Worm (Caenorhabditis elegans) whole organism, mixed stage, embryonic: ENCODE measurements around the gene msp-45.

Source experiments
- M03D4.4 ChIP-seq: sonication (generic microtip); optimal IDR thresholded peaks from 2 replicates; lab custom pipeline; 2017; ENCODE audit warnings: mild to moderate bottlenecking, missing genetic modification characterization, missing compliant biosample characterization
- bed-3 ChIP-seq: fragments of 200-800 bp; sonication (Bioruptor generic); optimal IDR thresholded peaks from 3 replicates; lab custom pipeline; 2018; ENCODE audit warnings: mild to moderate bottlenecking, missing genetic modification characterization, moderate library complexity, missing compliant biosample characterization
- blmp-1 ChIP-seq: fragments of 150-350 bp; optimal IDR thresholded peaks from 2 replicates; lab custom pipeline; 2014; ENCODE audit warnings: missing biosample characterization, missing genetic modification characterization
- ceh-39 ChIP-seq: fragments of 150-350 bp; optimal IDR thresholded peaks from 2 replicates; lab custom pipeline; 2014; ENCODE audit warnings: missing biosample characterization, missing genetic modification characterization
- ceh-43 ChIP-seq: fragments of 200-800 bp; sonication (Bioruptor generic); optimal IDR thresholded peaks from 2 replicates; lab custom pipeline; 2018; ENCODE audit warnings: mild to moderate bottlenecking, missing genetic modification characterization, moderate library complexity, missing compliant biosample characterization
- ces-1 ChIP-seq: fragments of 150-350 bp; optimal IDR thresholded peaks from 2 replicates; lab custom pipeline; 2014; ENCODE audit warnings: missing biosample characterization, missing genetic modification reagents, missing genetic modification characterization
- cnd-1 ChIP-seq: fragments of 200-800 bp; sonication (Bioruptor generic); optimal IDR thresholded peaks from 2 replicates; lab custom pipeline; 2018; ENCODE audit warnings: mild to moderate bottlenecking, missing genetic modification characterization, missing compliant biosample characterization
- drap-1 ChIP-seq: fragments of 200-800 bp; sonication (Bioruptor generic); optimal IDR thresholded peaks from 3 replicates; lab custom pipeline; 2018; ENCODE audit warnings: mild to moderate bottlenecking, missing genetic modification characterization, missing compliant biosample characterization
- elt-1 ChIP-seq: sonication (generic microtip); optimal IDR thresholded peaks from 2 replicates; lab custom pipeline; 2017; ENCODE audit warnings: missing genetic modification characterization, mild to moderate bottlenecking, missing compliant biosample characterization, antibody characterized with exemption, moderate library complexity, borderline replicate concordance; ENCODE audit not compliant: insufficient read depth
- elt-3 ChIP-seq: fragments of 150-350 bp; optimal IDR thresholded peaks from 2 replicates; lab custom pipeline; 2014; ENCODE audit warnings: missing biosample characterization, missing genetic modification characterization
- flh-1 ChIP-seq: fragments of 200-800 bp; sonication (Bioruptor generic); optimal IDR thresholded peaks from 2 replicates; lab custom pipeline; 2018; ENCODE audit warnings: mild to moderate bottlenecking, missing genetic modification characterization, moderate library complexity, missing compliant biosample characterization
- ham-2 ChIP-seq: fragments of 200-800 bp; sonication (Bioruptor generic); optimal IDR thresholded peaks from 2 replicates; lab custom pipeline; 2018; ENCODE audit warnings: mild to moderate bottlenecking, missing genetic modification characterization, missing compliant biosample characterization
- hlh-1 ChIP-seq: fragments of 150-350 bp; optimal IDR thresholded peaks from 2 replicates; lab custom pipeline; 2014; ENCODE audit warnings: missing biosample characterization, missing genetic modification reagents, missing genetic modification characterization
- lin-32 ChIP-seq: fragments of 200-800 bp; sonication (Bioruptor generic); optimal IDR thresholded peaks from 2 replicates; lab custom pipeline; 2018; ENCODE audit warnings: mild to moderate bottlenecking, missing genetic modification characterization, missing compliant biosample characterization
- lsy-2 ChIP-seq: fragments of 150-350 bp; optimal IDR thresholded peaks from 2 replicates; lab custom pipeline; 2014; ENCODE audit warnings: missing biosample characterization, missing genetic modification characterization
- mab-5 ChIP-seq: fragments of 150-350 bp; optimal IDR thresholded peaks from 2 replicates; lab custom pipeline; 2014; ENCODE audit warnings: missing biosample characterization, missing genetic modification characterization
- mep-1 ChIP-seq: fragments of 150-350 bp; optimal IDR thresholded peaks from 2 replicates; lab custom pipeline; 2017; ENCODE audit warnings: missing biosample characterization, missing genetic modification reagents, missing genetic modification characterization, inconsistent platforms
- mls-2 ChIP-seq: sonication (generic microtip); optimal IDR thresholded peaks from 2 replicates; lab custom pipeline; 2016; ENCODE audit warnings: mild to moderate bottlenecking, missing genetic modification characterization, moderate library complexity, missing compliant biosample characterization
- nhr-12 ChIP-seq: fragments of 150-350 bp; optimal IDR thresholded peaks from 2 replicates; lab custom pipeline; 2014; ENCODE audit warnings: missing biosample characterization, missing genetic modification characterization
- nhr-2 ChIP-seq: fragments of 150-350 bp; optimal IDR thresholded peaks from 2 replicates; lab custom pipeline; 2014; ENCODE audit warnings: missing biosample characterization, missing genetic modification characterization
- pha-4 ChIP-seq: fragments of 150-350 bp; optimal IDR thresholded peaks from 2 replicates; lab custom pipeline; 2018; ENCODE audit warnings: missing biosample characterization, missing genetic modification reagents, missing genetic modification characterization
- sem-2 ChIP-seq: fragments of 200-800 bp; sonication (Bioruptor generic); optimal IDR thresholded peaks from 2 replicates; lab custom pipeline; 2018; ENCODE audit warnings: mild to moderate bottlenecking, missing genetic modification characterization, missing compliant biosample characterization
- sptf-1 ChIP-seq: sonication (generic microtip); optimal IDR thresholded peaks from 2 replicates; lab custom pipeline; 2017; ENCODE audit warnings: mild to moderate bottlenecking, missing genetic modification characterization, moderate library complexity, missing compliant biosample characterization
- tbx-8 ChIP-seq: fragments of 200-800 bp; sonication (Bioruptor generic); optimal IDR thresholded peaks from 2 replicates; lab custom pipeline; 2018; ENCODE audit warnings: mild to moderate bottlenecking, missing genetic modification characterization, moderate library complexity, missing compliant biosample characterization
- unc-120 ChIP-seq: sonication (generic microtip); optimal IDR thresholded peaks from 2 replicates; lab custom pipeline; 2017; ENCODE audit warnings: missing genetic modification characterization, missing compliant biosample characterization; ENCODE audit not compliant: poor library complexity, severe bottlenecking
- unc-39 ChIP-seq: fragments of 150-350 bp; optimal IDR thresholded peaks from 2 replicates; lab custom pipeline; 2014; ENCODE audit warnings: missing biosample characterization, missing genetic modification characterization
- unc-62 ChIP-seq: fragments of 150-350 bp; optimal IDR thresholded peaks from 2 replicates; lab custom pipeline; 2014; ENCODE audit warnings: missing biosample characterization, missing genetic modification reagents, missing genetic modification characterization
- zip-8 ChIP-seq: fragments of 150-350 bp; optimal IDR thresholded peaks from 2 replicates; lab custom pipeline; 2014; ENCODE audit warnings: missing biosample characterization, missing genetic modification characterization
- ztf-11 ChIP-seq: fragments of 150-350 bp; optimal IDR thresholded peaks from 2 replicates; lab custom pipeline; 2014; ENCODE audit warnings: missing biosample characterization, missing genetic modification characterization

Gene msp-45

DNA sequence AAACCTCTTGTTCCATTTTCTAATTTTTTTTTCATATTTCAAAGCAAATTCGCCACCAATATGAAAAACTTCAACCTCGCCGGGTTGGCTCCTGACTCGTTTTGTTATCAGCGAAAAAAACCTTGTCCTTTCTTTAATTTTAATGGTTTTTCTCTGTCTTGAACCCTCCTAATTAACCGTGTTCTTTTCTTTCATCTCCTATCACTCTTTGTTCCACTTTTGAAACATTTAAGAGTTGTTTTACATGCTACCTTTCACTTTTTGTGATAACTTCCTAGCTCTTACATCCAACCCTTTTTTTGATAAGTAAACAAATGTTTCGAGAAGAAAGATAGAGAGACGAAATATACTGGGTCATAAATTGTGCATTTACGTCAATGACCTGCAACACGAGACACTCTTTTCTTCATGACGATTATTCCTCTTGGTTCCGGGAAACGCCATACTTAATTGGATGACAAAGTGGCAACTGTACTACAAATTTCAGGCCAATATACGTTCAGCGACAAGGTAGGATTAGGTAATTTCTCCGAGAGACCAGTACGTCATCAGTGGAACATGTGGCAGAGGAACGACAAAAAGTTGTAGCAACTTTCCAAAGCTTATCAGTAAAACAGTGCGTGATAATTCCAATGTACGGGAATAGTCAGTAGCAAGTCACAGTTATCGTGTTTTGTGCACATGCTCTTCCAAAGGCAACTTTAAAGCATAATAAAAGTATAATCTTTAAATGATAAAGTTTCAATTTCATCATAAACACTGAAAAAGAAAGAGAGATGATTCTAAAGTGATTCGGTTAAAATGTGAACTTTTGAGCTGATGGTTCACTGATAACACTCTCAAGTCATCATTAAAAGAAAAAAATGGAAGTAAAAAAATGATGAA lies 28.0 kb upstream of the msp-45 start:
- TF ChIP-seq nhr-12 (tag; lab: Kevin White, UChicago) (no peak), ces-1 (GFP tag; lab: Kevin White, UChicago) (no peak), elt-1 (tag; lab: Kevin White, UChicago) (no peak), M03D4.4 (tag; lab: Kevin White, UChicago) (no peak), mep-1 (tag; lab: Kevin White, UChicago) (no peak), lsy-2 (tag; lab: Kevin White, UChicago) (no peak), bed-3 (GFP tag; lab: Kevin White, UChicago) (no peak), tbx-8 (GFP tag; lab: Kevin White, UChicago) (no peak), unc-39 (tag; lab: Kevin White, UChicago) (no peak)

DNA sequence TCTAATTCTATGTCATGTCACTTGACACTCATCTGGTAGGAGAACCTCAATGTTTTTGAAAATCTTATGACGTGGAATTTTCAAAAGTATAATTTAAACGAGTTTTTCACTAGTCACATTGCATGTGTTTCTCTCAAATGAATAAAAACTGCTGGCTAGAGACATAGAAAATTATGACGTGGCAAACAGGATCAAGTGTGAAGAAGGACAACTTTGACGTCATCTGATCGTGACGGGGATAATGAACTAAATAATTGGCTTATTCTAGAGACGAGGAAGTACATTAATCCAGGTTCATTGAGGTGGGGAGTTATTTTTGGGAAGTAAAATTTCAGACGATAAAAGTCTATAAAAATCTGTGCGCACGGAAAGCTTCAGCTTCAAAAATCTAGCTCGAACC lies 26.3 kb upstream of the msp-45 start:
- TF ChIP-seq unc-62 (GFP tag; lab: Kevin White, UChicago) (no peak), unc-39 (tag; lab: Kevin White, UChicago) (no peak), pha-4 (no peak), ztf-11 (no peak), nhr-2 (tag; lab: Kevin White, UChicago) (no peak), tbx-8 (GFP tag; lab: Kevin White, UChicago) (no peak), unc-120 (tag; lab: Kevin White, UChicago) (no peak), mab-5 (no peak), bed-3 (GFP tag; lab: Kevin White, UChicago) (no peak), mep-1 (tag; lab: Kevin White, UChicago) (no peak), drap-1 (GFP tag; lab: Kevin White, UChicago) (no peak), ceh-39 (tag; lab: Kevin White, UChicago) (no peak), mls-2 (tag; lab: Kevin White, UChicago) (no peak), ces-1 (GFP tag; lab: Kevin White, UChicago) (no peak), ceh-43 (GFP tag; lab: Kevin White, UChicago) (no peak), M03D4.4 (tag; lab: Kevin White, UChicago) (no peak), sem-2 (GFP tag; lab: Kevin White, UChicago) (no peak), sptf-1 (no peak), cnd-1 (tag; lab: Kevin White, UChicago) (no peak), hlh-1 (tag; lab: Kevin White, UChicago) (no peak)

DNA sequence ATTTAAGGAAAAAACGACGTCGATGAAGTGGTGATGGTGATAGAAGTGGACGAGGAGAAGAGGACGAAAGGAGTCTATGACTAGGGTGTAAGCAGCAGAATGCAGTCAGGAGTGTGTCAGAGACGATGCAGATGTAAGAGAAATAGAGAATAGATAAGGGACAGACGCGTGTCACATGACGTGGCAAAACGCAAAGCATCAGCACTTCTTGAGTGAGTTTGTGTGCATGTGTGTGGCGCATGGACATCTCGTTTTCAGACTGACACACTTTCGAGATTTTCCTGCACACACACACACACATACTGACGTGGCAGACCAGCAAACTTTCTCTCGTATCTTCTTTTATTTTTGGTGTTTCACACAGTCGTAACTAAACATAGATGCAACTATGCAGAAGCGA lies 25.6 kb upstream of the msp-45 start:
- TF ChIP-seq hlh-1 (tag; lab: Kevin White, UChicago) (peak; percentile 90), unc-62 (GFP tag; lab: Kevin White, UChicago) (peak; percentile 52), elt-1 (tag; lab: Kevin White, UChicago) (no peak)

DNA sequence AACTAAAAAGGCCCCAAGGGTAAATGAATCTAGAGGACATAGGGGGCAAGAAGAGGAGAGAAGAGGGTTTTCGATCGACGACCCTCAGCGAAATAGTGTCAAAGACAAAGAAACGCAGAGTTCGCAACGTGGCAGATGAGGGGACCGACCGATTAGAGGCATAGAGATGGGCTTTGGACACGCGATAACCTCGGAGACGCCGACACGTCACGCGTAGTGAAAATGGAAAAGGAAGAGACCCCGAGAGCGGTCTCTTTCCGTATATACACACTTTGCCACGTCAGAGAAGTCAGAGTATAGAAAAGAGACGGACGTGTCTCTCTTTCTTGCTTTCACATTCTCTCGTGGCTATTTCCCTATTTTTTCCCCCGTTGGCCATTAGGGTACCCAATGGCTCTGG lies 24.6 kb upstream of the msp-45 start:
- TF ChIP-seq ces-1 (GFP tag; lab: Kevin White, UChicago) (peak; percentile 71), mep-1 (tag; lab: Kevin White, UChicago) (peak; percentile 55), M03D4.4 (tag; lab: Kevin White, UChicago) (no peak), pha-4 (no peak), lsy-2 (tag; lab: Kevin White, UChicago) (peak; percentile 17), cnd-1 (tag; lab: Kevin White, UChicago) (peak; percentile 64), lin-32 (GFP tag; lab: Kevin White, UChicago) (no peak), nhr-2 (tag; lab: Kevin White, UChicago) (peak; percentile 75), ham-2 (GFP tag; lab: Kevin White, UChicago) (peak; percentile 35), mab-5 (no peak), drap-1 (GFP tag; lab: Kevin White, UChicago) (peak; percentile 71), ceh-39 (tag; lab: Kevin White, UChicago) (no peak), hlh-1 (tag; lab: Kevin White, UChicago) (peak; percentile 40), mls-2 (tag; lab: Kevin White, UChicago) (peak; percentile 57), sptf-1 (peak; percentile 48), elt-3 (tag; lab: Kevin White, UChicago) (peak; percentile 58), blmp-1 (tag; lab: Kevin White, UChicago) (no peak), zip-8 (tag; lab: Kevin White, UChicago) (no peak), elt-1 (tag; lab: Kevin White, UChicago) (peak; percentile 76), flh-1 (no peak), unc-62 (GFP tag; lab: Kevin White, UChicago) (peak; percentile 75), ztf-11 (peak; percentile 34), unc-120 (tag; lab: Kevin White, UChicago) (peak; percentile 80)
- TF ChIP-seq, all 35 proteins: peak for 15
